Worm (Caenorhabditis elegans) whole organism, L4/young adult: ENCODE data around the gene T20G5.8.

Experiments
- dao-5 ChIP-seq: sonication (generic microtip); optimal IDR thresholded peaks from 2 replicates; lab custom pipeline; 2016; ENCODE audit warnings: missing genotype, missing genetic modification characterization, moderate library complexity, missing compliant biosample characterization
- him-1 ChIP-seq: sonication (generic microtip); optimal IDR thresholded peaks from 2 replicates; lab custom pipeline; 2016; ENCODE audit warnings: missing genotype, missing genetic modification reagents, missing genetic modification characterization, missing compliant biosample characterization

ce11 chrIII:10209703-10210102, 10.6 kb downstream of the T20G5.8 start, which contains the start of gene T20G5.9:
- TF ChIP-seq dao-5 (tag; lab: Kevin White, UChicago) (no peak), him-1 (tag; lab: Kevin White, UChicago) (no peak)
